Worm (Caenorhabditis elegans): ENCODE data around the gene lgc-23.

- TF ChIP-seq skn-1 (tag; optimal IDR thresholded peaks at IDR 0.05) = no peak
- TF ChIP-seq ztf-11 (tag; optimal IDR thresholded peaks at IDR 0.05) = no peak
- no peak for TF ChIP-seq mdl-1 (tag; optimal IDR thresholded peaks at IDR 0.05)
- TF ChIP-seq lin-15B (tag; optimal IDR thresholded peaks at IDR 0.05) = no peak
- no peak for TF ChIP-seq R02D3.7 (tag; optimal IDR thresholded peaks at IDR 0.05)
Measured at ce11 chrX:12104630-12105029, 39.6 kb downstream of the lgc-23 start, which contains the start of gene col-181.

All from whole organism, L3 larva.